Worm (Caenorhabditis elegans) whole organism, late embryonic: ENCODE data around the gene T10B5.7.

Experiments
- ama-1 ChIP-seq: fragments of 150-350 bp; optimal IDR thresholded peaks from 2 replicates; lab custom pipeline; 2014
- ceh-31 ChIP-seq: sonication (generic microtip); optimal IDR thresholded peaks from 2 replicates; lab custom pipeline; 2016; ENCODE audit warnings: missing genetic modification characterization, missing compliant biosample characterization
- dmd-4 ChIP-seq: sonication (generic microtip); optimal IDR thresholded peaks from 2 replicates; lab custom pipeline; 2016; ENCODE audit warnings: borderline replicate concordance, missing genetic modification characterization, missing compliant biosample characterization
- elt-2 ChIP-seq: sonication (generic microtip); optimal IDR thresholded peaks from 2 replicates; lab custom pipeline; 2016; ENCODE audit warnings: missing genetic modification reagents, missing genetic modification characterization, missing compliant biosample characterization
- elt-4 ChIP-seq: sonication (generic microtip); optimal IDR thresholded peaks from 2 replicates; lab custom pipeline; 2016; ENCODE audit warnings: missing genetic modification characterization, missing compliant biosample characterization
- fax-1 ChIP-seq: sonication (generic microtip); optimal IDR thresholded peaks from 2 replicates; lab custom pipeline; 2016; ENCODE audit warnings: missing genotype, missing genetic modification characterization, missing compliant biosample characterization
- hlh-6 ChIP-seq: sonication (generic microtip); optimal IDR thresholded peaks from 2 replicates; lab custom pipeline; 2016; ENCODE audit warnings: missing genotype, missing genetic modification characterization, missing compliant biosample characterization
- npax-4 ChIP-seq: sonication (generic microtip); optimal IDR thresholded peaks from 2 replicates; lab custom pipeline; 2016; ENCODE audit warnings: missing genetic modification characterization, missing compliant biosample characterization
- pat-9 ChIP-seq: fragments of 200-800 bp; sonication (Bioruptor generic); optimal IDR thresholded peaks from 2 replicates; lab custom pipeline; 2018; ENCODE audit warnings: mild to moderate bottlenecking, missing genetic modification characterization, moderate library complexity, missing compliant biosample characterization
- rnt-1 ChIP-seq: sonication (generic microtip); optimal IDR thresholded peaks from 2 replicates; lab custom pipeline; 2016; ENCODE audit warnings: missing genetic modification characterization, missing compliant biosample characterization

- TF ChIP-seq elt-4 (tag; lab: Kevin White, UChicago): no peak
- TF ChIP-seq hlh-6: no peak
- no peak for TF ChIP-seq dmd-4 (tag; lab: Kevin White, UChicago)
- TF ChIP-seq pat-9 (tag; lab: Kevin White, UChicago): no peak
- no peak for TF ChIP-seq npax-4 (tag; lab: Kevin White, UChicago)
- TF ChIP-seq rnt-1 (tag; lab: Kevin White, UChicago): no peak
- no peak for TF ChIP-seq fax-1 (tag; lab: Kevin White, UChicago)
- no peak for TF ChIP-seq elt-2 (tag; lab: Kevin White, UChicago)
- TF ChIP-seq ceh-31 (tag; lab: Kevin White, UChicago): no peak
- no peak for TF ChIP-seq ama-1 (lab: Kevin White, UChicago)
Measured at ce11 chrV:1864997-1865396, 19.0 kb downstream of the T10B5.7 start.
